Fruit fly (Drosophila melanogaster): Measurements from ENCODE around the gene CG10096.

CG10096 gene

DNA sequence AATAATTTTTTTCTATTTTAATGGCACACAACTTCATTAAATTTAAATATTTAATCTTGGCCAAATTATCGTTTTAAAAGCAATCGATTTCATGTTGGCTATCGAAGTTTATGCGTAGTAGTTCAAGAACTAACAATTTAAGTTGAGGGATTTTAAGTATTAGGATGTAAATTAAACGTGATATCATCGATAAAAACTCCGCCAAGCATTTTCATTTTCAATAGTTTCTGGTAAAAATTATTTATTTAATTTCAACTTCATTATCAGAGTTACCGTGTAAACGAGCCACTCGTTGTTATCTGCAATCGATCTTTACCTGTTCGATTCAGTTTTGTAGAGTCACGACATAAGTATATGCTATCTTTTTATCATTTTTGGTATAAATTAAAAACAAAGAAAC, 7.2 kb upstream of the CG10096 start (continued):
- TF ChIP-seq Dbx (GFP tag; IDR thresholded peaks at IDR 0.05) (peak; percentile 99), Poxn (GFP tag; IDR thresholded peaks at IDR 0.05) (peak; percentile 54), stc (GFP tag; IDR thresholded peaks at IDR 0.05) (peak; percentile 97), CG6654 (GFP tag; optimal IDR thresholded peaks at IDR 0.05) (peak; percentile 94), chinmo (GFP tag; IDR thresholded peaks at IDR 0.05; ENCODE audit: partially characterized antibody) (no peak), CG4282 (GFP tag; optimal IDR thresholded peaks at IDR 0.05) (peak; percentile 76), CG8388 (GFP tag; optimal IDR thresholded peaks at IDR 0.05) (peak; percentile 98), Hmr (GFP tag; optimal IDR thresholded peaks at IDR 0.05) (peak; percentile 97), wek (GFP tag; optimal IDR thresholded peaks at IDR 0.05) (peak; percentile 92), cas (GFP tag; IDR thresholded peaks at IDR 0.05) (peak; percentile 89), crc (GFP tag; optimal IDR thresholded peaks at IDR 0.05) (peak; percentile 91), BEAF-32 (GFP tag; optimal IDR thresholded peaks at IDR 0.05) (peak; percentile 46), CG10209 (GFP tag; optimal IDR thresholded peaks at IDR 0.05) (peak; percentile 97), zfh1 (GFP tag; IDR thresholded peaks at IDR 0.05) (peak; percentile 99), Dp (GFP tag; optimal IDR thresholded peaks at IDR 0.05) (peak; percentile 47), CG12155 (GFP tag; optimal IDR thresholded peaks at IDR 0.05) (peak; percentile 96), CG12769 (tag; optimal IDR thresholded peaks at IDR 0.05) (peak; percentile 98), CG7556 (GFP tag; optimal IDR thresholded peaks at IDR 0.05) (peak; percentile 95), Hsf (GFP tag; optimal IDR thresholded peaks at IDR 0.05) (peak; percentile 97), sc (optimal IDR thresholded peaks at IDR 0.05) (no peak), sc (GFP tag; optimal IDR thresholded peaks at IDR 0.05) (peak; percentile 94), CG13123 (GFP tag; optimal IDR thresholded peaks at IDR 0.05) (peak; percentile 84), CG11560 (tag; IDR thresholded peaks at IDR 0.05) (peak; percentile 65; the same call in 2 of the 3 replicates), nerfin-1 (tag; optimal IDR thresholded peaks at IDR 0.05) (peak; percentile 98), MTF-1 (GFP tag; optimal IDR thresholded peaks at IDR 0.05; ENCODE audit: borderline replicate concordance) (peak; percentile 99), sima (GFP tag; optimal IDR thresholded peaks at IDR 0.05) (peak; percentile 91), Nf-YB (GFP tag; optimal IDR thresholded peaks at IDR 0.05) (peak; percentile 89), CG11085 (GFP tag; IDR thresholded peaks at IDR 0.05) (peak; percentile 88), abd-A (tag; optimal IDR thresholded peaks at IDR 0.05) (no peak), en (GFP tag; optimal IDR thresholded peaks at IDR 0.05) (peak; percentile 94), CG34422 (GFP tag; IDR thresholded peaks at IDR 0.05) (peak; percentile 96), row (GFP tag; IDR thresholded peaks at IDR 0.05) (peak; percentile 98), H2.0 (GFP tag; IDR thresholded peaks at IDR 0.05) (peak; percentile 96), CG7839 (tag; optimal IDR thresholded peaks at IDR 0.05) (peak; percentile 99), sim (GFP tag; IDR thresholded peaks at IDR 0.05) (peak; percentile 98), CG11504 (tag; optimal IDR thresholded peaks at IDR 0.05) (peak; percentile 97), Lhr (GFP tag; optimal IDR thresholded peaks at IDR 0.05) (peak; percentile 92), nmo (GFP tag; optimal IDR thresholded peaks at IDR 0.05) (peak; percentile 99), CG2199 (GFP tag; IDR thresholded peaks at IDR 0.05) (peak; percentile 94), YL-1 (GFP tag; optimal IDR thresholded peaks at IDR 0.05) (peak; percentile 91), CG7271 (tag; optimal IDR thresholded peaks at IDR 0.05) (peak; percentile 98), sens (GFP tag) (peak; percentile 99), Bdp1 (GFP tag; optimal IDR thresholded peaks at IDR 0.05) (peak; percentile 86), Mad (GFP tag; optimal IDR thresholded peaks at IDR 0.05) (peak; percentile 94), CG12236 (GFP tag; optimal IDR thresholded peaks at IDR 0.05) (peak; percentile 91), Ada2b (GFP tag; IDR thresholded peaks at IDR 0.05) (peak; percentile 99), CG8281 (tag; optimal IDR thresholded peaks at IDR 0.05) (peak; percentile 91), pho (GFP tag; optimal IDR thresholded peaks at IDR 0.05) (peak; percentile 91), cad (GFP tag; optimal IDR thresholded peaks at IDR 0.05) (no peak), Dref (GFP tag; IDR thresholded peaks at IDR 0.05) (peak; percentile 52), zen (tag; optimal IDR thresholded peaks at IDR 0.05) (peak; percentile 100)
